Fruit fly (Drosophila melanogaster): ENCODE measurements around the gene Pomp.

DNA sequence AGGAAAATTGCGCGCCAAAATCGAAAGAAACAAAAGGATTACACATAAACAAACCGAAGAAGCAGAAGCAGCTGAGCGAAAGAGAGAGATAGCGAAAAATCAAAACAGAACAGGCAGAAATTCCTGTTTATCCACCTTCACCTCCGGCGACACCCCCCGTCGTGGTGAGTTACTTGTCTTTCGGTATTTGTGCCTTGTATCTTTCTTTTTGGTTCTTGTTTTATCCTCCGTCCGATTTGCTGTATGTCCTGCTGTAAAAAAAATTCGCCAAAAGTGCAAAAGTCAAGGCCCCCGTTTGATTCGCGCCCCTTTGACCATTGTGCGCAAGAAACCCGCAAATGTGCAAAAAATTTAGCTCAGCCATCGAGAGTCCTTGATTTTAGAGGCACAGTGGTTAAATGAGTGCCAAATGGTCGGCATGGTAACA, 10.9 kb downstream of the Pomp start:
- TF ChIP-seq CG8478 (optimal IDR thresholded peaks at IDR 0.05) (no peak), CTCF (optimal IDR thresholded peaks at IDR 0.05) (no peak)

Data from S2 (cell line).